Fruit fly (Drosophila melanogaster): ENCODE measurements around the gene Nop56.

Gene Nop56

dm6 chr3R:22410537-22411360 is 10.1 kb downstream of the Nop56 start, which contains the start of the genes CG13850 and lqfR (continued):
- peak; percentile 79 for TF ChIP-seq CG3847 (GFP tag; IDR thresholded peaks at IDR 0.05)
- no peak for TF ChIP-seq CTCF (GFP tag; optimal IDR thresholded peaks at IDR 0.05)
- TF ChIP-seq ftz-f1 (GFP tag; optimal IDR thresholded peaks at IDR 0.05), result peak; percentile 12
- peak in 1 of 2 experiments; percentile 80 for TF ChIP-seq Hr51 (GFP tag; optimal IDR thresholded peaks at IDR 0.05)
- TF ChIP-seq fd3F (GFP tag; optimal IDR thresholded peaks at IDR 0.05), result peak; percentile 38
- no peak; the same call in 1 of the 2 replicates for TF ChIP-seq CG43689 (GFP tag; IDR thresholded peaks at IDR 0.05)
- peak; percentile 40; the same call in 1 of the 3 replicates for TF ChIP-seq Mrtf (GFP tag; IDR thresholded peaks at IDR 0.05)
- TF ChIP-seq H2.0 (GFP tag; IDR thresholded peaks at IDR 0.05), result no peak; the same call in none of the 2 replicates
- no peak for TF ChIP-seq CG12769 (tag; optimal IDR thresholded peaks at IDR 0.05)
- TF ChIP-seq ewg (GFP tag; optimal IDR thresholded peaks at IDR 0.05), result peak; percentile 65
- no peak for TF ChIP-seq fd64A (GFP tag; optimal IDR thresholded peaks at IDR 0.05)
- TF ChIP-seq aop (GFP tag; IDR thresholded peaks at IDR 0.05), result no peak
- no peak for TF ChIP-seq Adf1 (GFP tag; IDR thresholded peaks at IDR 0.05)
- peak; percentile 71 for TF ChIP-seq Camta (GFP tag; optimal IDR thresholded peaks at IDR 0.05)
- TF ChIP-seq exex (tag; optimal IDR thresholded peaks at IDR 0.05), result no peak
- TF ChIP-seq CG15514 (GFP tag; optimal IDR thresholded peaks at IDR 0.05), result peak; percentile 73
- no peak for TF ChIP-seq CG6813 (GFP tag; optimal IDR thresholded peaks at IDR 0.05)
- peak; percentile 14; the same call in 1 of the 2 replicates for TF ChIP-seq CG6272 (GFP tag; IDR thresholded peaks at IDR 0.05)
- TF ChIP-seq Nf-YB (GFP tag; optimal IDR thresholded peaks at IDR 0.05), result peak; percentile 53
- peak; percentile 47 for TF ChIP-seq slou (GFP tag; optimal IDR thresholded peaks at IDR 0.05)
- 0 out of 2 replicates have a peak, but pooled peaks have one; percentile 21 for TF ChIP-seq CG5953 (GFP tag; IDR thresholded peaks at IDR 0.05)
- TF ChIP-seq cad (GFP tag; optimal IDR thresholded peaks at IDR 0.05), result no peak
- TF ChIP-seq CG9609 (GFP tag; optimal IDR thresholded peaks at IDR 0.05), result peak; percentile 81
- TF ChIP-seq CG12391 (tag; optimal IDR thresholded peaks at IDR 0.05), result peak; percentile 80
- no peak for TF ChIP-seq gsb-n (tag; optimal IDR thresholded peaks at IDR 0.05)
- no peak for TF ChIP-seq fru (optimal IDR thresholded peaks at IDR 0.05)
- no peak for TF ChIP-seq CG7963 (GFP tag; IDR thresholded peaks at IDR 0.05; ENCODE audit: partially characterized antibody)
- TF ChIP-seq ro (GFP tag; IDR thresholded peaks at IDR 0.05), result no peak
- no peak for TF ChIP-seq knrl (GFP tag; IDR thresholded peaks at IDR 0.05; ENCODE audit: partially characterized antibody)
- TF ChIP-seq CG4282 (GFP tag; optimal IDR thresholded peaks at IDR 0.05), result peak; percentile 51
- peak; percentile 71 for TF ChIP-seq Elba2 (GFP tag; optimal IDR thresholded peaks at IDR 0.05)
- peak; percentile 33; the same call in 1 of the 2 replicates for TF ChIP-seq ssp (GFP tag; IDR thresholded peaks at IDR 0.05)
- TF ChIP-seq esg (GFP tag; conservative IDR thresholded peaks at IDR 0.05), result peak; percentile 53; the same call in 1 of the 2 replicates
- TF ChIP-seq CG3838 (GFP tag; optimal IDR thresholded peaks at IDR 0.05), result peak; percentile 21
- TF ChIP-seq hkb (optimal IDR thresholded peaks at IDR 0.05), result peak; percentile 52
- TF ChIP-seq hkb (GFP tag; IDR thresholded peaks at IDR 0.05), result no peak
- no peak for TF ChIP-seq Dfd (GFP tag; optimal IDR thresholded peaks at IDR 0.05)
- peak; percentile 44 for TF ChIP-seq CG8281 (tag; optimal IDR thresholded peaks at IDR 0.05)
- no peak for TF ChIP-seq CG15269 (tag; optimal IDR thresholded peaks at IDR 0.05)
- 0 out of 3 replicates have a peak, but pooled peaks have one; percentile 39 for TF ChIP-seq ase (GFP tag; IDR thresholded peaks at IDR 0.05)
- no peak; the same call in 1 of the 3 replicates for TF ChIP-seq Aef1 (GFP tag; IDR thresholded peaks at IDR 0.05)
- TF ChIP-seq sisA (GFP tag; IDR thresholded peaks at IDR 0.05), result peak; percentile 58
- peak; percentile 73 for TF ChIP-seq Dek (tag; optimal IDR thresholded peaks at IDR 0.05)
- peak; percentile 57 for TF ChIP-seq CG6765 (GFP tag; optimal IDR thresholded peaks at IDR 0.05)
- TF ChIP-seq stwl (tag; optimal IDR thresholded peaks at IDR 0.05), result peak; percentile 66
- TF ChIP-seq CG31388 (GFP tag; optimal IDR thresholded peaks at IDR 0.05), result no peak
- TF ChIP-seq CG32532 (GFP tag; IDR thresholded peaks at IDR 0.05), result peak; percentile 41; the same call in 1 of the 2 replicates
- TF ChIP-seq Dbx (GFP tag; IDR thresholded peaks at IDR 0.05), result peak; percentile 69
- no peak; the same call in 1 of the 3 replicates for TF ChIP-seq H15 (GFP tag; IDR thresholded peaks at IDR 0.05)
- peak; percentile 14; the same call in 1 of the 3 replicates for TF ChIP-seq zfh1 (GFP tag; IDR thresholded peaks at IDR 0.05)

All from whole organism, embryonic.